Fruit fly (Drosophila melanogaster) whole organism, embryonic: ENCODE measurements around the gene CG10194.
A peak's percentile ranks its signal among the peaks of the same experiment; 100 is the strongest.

ENCODE experiments used
- Atf3 ChIP-seq: fragments of 200-800 bp; sonication (Bioruptor generic); optimal IDR thresholded peaks from 3 replicates; lab custom pipeline; 2016; ENCODE audit warnings: missing biosample characterization, missing genetic modification characterization
- Bgb ChIP-seq: fragments of 200-800 bp; sonication (Bioruptor generic); IDR thresholded peaks from 2 replicates; pipeline ENCODE4 v1.3.6; 2022; ENCODE audit warnings: missing biosample characterization, missing genetic modification characterization; ENCODE audit not compliant: partially characterized antibody
- CG10321 ChIP-seq: fragments of 200-800 bp; sonication (Bioruptor generic); IDR thresholded peaks from 2 replicates; pipeline ENCODE4 v1.3.6; 2022; ENCODE audit warnings: missing biosample characterization, missing genetic modification characterization
- CG10565 ChIP-seq: fragments of 200-800 bp; sonication (Bioruptor generic); optimal IDR thresholded peaks from 3 replicates; lab custom pipeline; 2016; ENCODE audit warnings: missing biosample characterization, mild to moderate bottlenecking, missing genetic modification characterization
- CG11560 ChIP-seq: fragments of 200-800 bp; sonication (Bioruptor generic); IDR thresholded peaks from 3 replicates; pipeline ENCODE4 v1.3.6; 2022; ENCODE audit warnings: missing biosample characterization, missing genetic modification characterization
- CG12071 ChIP-seq: fragments of 200-800 bp; sonication (Bioruptor generic); optimal IDR thresholded peaks from 3 replicates; lab custom pipeline; 2018; ENCODE audit warnings: missing biosample characterization, mild to moderate bottlenecking, missing genetic modification characterization
- CG12299 ChIP-seq: fragments of 200-800 bp; sonication (Bioruptor generic); optimal IDR thresholded peaks from 2 replicates; lab custom pipeline; 2018; ENCODE audit warnings: missing biosample characterization, mild to moderate bottlenecking, missing genetic modification characterization
- CG13123 ChIP-seq: fragments of 200-800 bp; sonication (Bioruptor generic); optimal IDR thresholded peaks from 2 replicates; lab custom pipeline; 2016; ENCODE audit warnings: missing biosample characterization, missing genetic modification characterization
- CG13287 ChIP-seq: fragments of 200-800 bp; sonication (Bioruptor generic); IDR thresholded peaks from 2 replicates; pipeline ENCODE4 v1.3.6; 2022; ENCODE audit warnings: missing biosample characterization, missing genetic modification characterization; ENCODE audit not compliant: partially characterized antibody
- CG14860 ChIP-seq: fragments of 200-800 bp; sonication (Bioruptor generic); IDR thresholded peaks from 3 replicates; pipeline ENCODE4 v1.3.6; 2022; ENCODE audit warnings: missing biosample characterization, missing genetic modification characterization; ENCODE audit not compliant: partially characterized antibody
- CG17802 ChIP-seq: fragments of 200-800 bp; sonication (Bioruptor generic); optimal IDR thresholded peaks from 2 replicates; lab custom pipeline; 2018; ENCODE audit warnings: missing biosample characterization, mild to moderate bottlenecking, missing genetic modification characterization, moderate library complexity
- CG17912 ChIP-seq: fragments of 200-800 bp; sonication (Bioruptor generic); optimal IDR thresholded peaks from 2 replicates; lab custom pipeline; 2018; ENCODE audit warnings: missing biosample characterization, mild to moderate bottlenecking, missing genetic modification characterization
- CG1832 ChIP-seq: fragments of 200-800 bp; sonication (Bioruptor generic); optimal IDR thresholded peaks from 2 replicates; lab custom pipeline; 2017; ENCODE audit warnings: missing biosample characterization, mild to moderate bottlenecking, missing genetic modification characterization, inconsistent platforms
- CG2202 ChIP-seq: fragments of 200-800 bp; sonication (Bioruptor generic); optimal IDR thresholded peaks from 2 replicates; lab custom pipeline; 2018; ENCODE audit warnings: missing biosample characterization, mild to moderate bottlenecking, missing genetic modification characterization
- CG4617 ChIP-seq: fragments of 200-800 bp; sonication (Bioruptor generic); optimal IDR thresholded peaks from 3 replicates; lab custom pipeline; 2016; ENCODE audit warnings: missing biosample characterization, missing genetic modification characterization, borderline replicate concordance
- CG4854 ChIP-seq: fragments of 200-800 bp; sonication (Bioruptor generic); optimal IDR thresholded peaks from 2 replicates; lab custom pipeline; 2016; ENCODE audit warnings: missing biosample characterization, missing genetic modification characterization, inconsistent platforms
- CG6683 ChIP-seq: fragments of 200-800 bp; sonication (Bioruptor generic); optimal IDR thresholded peaks from 2 replicates; lab custom pipeline; 2017; ENCODE audit warnings: missing biosample characterization, mild to moderate bottlenecking, missing genetic modification characterization, missing genetic modification reagents
- CG7987 ChIP-seq: fragments of 200-800 bp; sonication (Bioruptor generic); optimal IDR thresholded peaks from 2 replicates; lab custom pipeline; 2018; ENCODE audit warnings: missing biosample characterization, mild to moderate bottlenecking, missing genetic modification characterization, moderate library complexity
- Dll ChIP-seq: fragments of 200-800 bp; sonication (Bioruptor generic); IDR thresholded peaks from 4 replicates; pipeline ENCODE4 v1.3.6; 2022; ENCODE audit warnings: missing biosample characterization, missing genetic modification characterization; ENCODE audit not compliant: partially characterized antibody
- Dp ChIP-seq: fragments of 200-800 bp; sonication (Bioruptor generic); optimal IDR thresholded peaks from 2 replicates; lab custom pipeline; 2018; ENCODE audit warnings: missing biosample characterization, mild to moderate bottlenecking, missing genetic modification characterization, moderate library complexity
- Dref ChIP-seq: fragments of 200-800 bp; sonication (Bioruptor generic); IDR thresholded peaks from 2 replicates; pipeline ENCODE4 v1.3.6; 2022; ENCODE audit warnings: missing biosample characterization, missing genetic modification characterization
- E2f2 ChIP-seq: fragments of 200-800 bp; sonication (Bioruptor generic); IDR thresholded peaks from 2 replicates; pipeline ENCODE4 v1.3.6; 2022; ENCODE audit warnings: missing biosample characterization, missing genetic modification characterization
- HLH4C ChIP-seq: fragments of 200-800 bp; sonication (Bioruptor generic); IDR thresholded peaks from 3 replicates; pipeline ENCODE4 v1.3.6; 2022; ENCODE audit warnings: missing biosample characterization, missing genetic modification characterization; ENCODE audit not compliant: partially characterized antibody
- Hmr ChIP-seq: fragments of 200-800 bp; sonication (Bioruptor generic); optimal IDR thresholded peaks from 3 replicates; lab custom pipeline; 2017; ENCODE audit warnings: mild to moderate bottlenecking, missing biosample characterization, missing genetic modification reagents, missing genetic modification characterization
- Hr78 ChIP-seq, 2 experiments: fragments of 200-800 bp in 1 of 2; fragments of >200 bp in 1 of 2; sonication (Bioruptor generic) in 1 of 2; optimal IDR thresholded peaks; 2 replicates each; lab custom pipeline; 2017 to 2019; ENCODE audit warnings: missing biosample characterization in 2 of 2, missing genetic modification characterization in 2 of 2, mild to moderate bottlenecking in 1 of 2, moderate library complexity in 1 of 2
- NC2α ChIP-seq: fragments of 200-800 bp; sonication (Bioruptor generic); optimal IDR thresholded peaks from 2 replicates; lab custom pipeline; 2016; ENCODE audit warnings: missing biosample characterization, missing genetic modification characterization
- Nf-YC ChIP-seq: fragments of 200-800 bp; optimal IDR thresholded peaks from 3 replicates; lab custom pipeline; 2019; ENCODE audit warnings: missing biosample characterization, mild to moderate bottlenecking, missing genetic modification characterization, moderate library complexity
- Scr ChIP-seq: fragments of 200-800 bp; sonication (Bioruptor generic); IDR thresholded peaks from 2 replicates; pipeline ENCODE4 v1.3.6; 2022; ENCODE audit warnings: missing biosample characterization, missing genetic modification characterization; ENCODE audit not compliant: partially characterized antibody
- Sin3A ChIP-seq: fragments of >200 bp; optimal IDR thresholded peaks from 2 replicates; lab custom pipeline; 2018
- Sry-δ ChIP-seq: fragments of 200-800 bp; sonication (Bioruptor generic); optimal IDR thresholded peaks from 2 replicates; lab custom pipeline; 2016; ENCODE audit warnings: missing biosample characterization, missing genetic modification characterization
- bbx ChIP-seq: fragments of 200-800 bp; sonication (Bioruptor generic); IDR thresholded peaks from 2 replicates; pipeline ENCODE4 v1.3.6; 2022; ENCODE audit warnings: missing biosample characterization, missing genetic modification characterization; ENCODE audit not compliant: partially characterized antibody
- bcd ChIP-seq: fragments of 200-800 bp; sonication (Bioruptor generic); optimal IDR thresholded peaks from 2 replicates; lab custom pipeline; 2017; ENCODE audit warnings: missing biosample characterization, mild to moderate bottlenecking, missing genetic modification characterization
- btn ChIP-seq: fragments of 200-800 bp; sonication (Bioruptor generic); optimal IDR thresholded peaks from 2 replicates; lab custom pipeline; 2016; ENCODE audit warnings: missing biosample characterization, missing genetic modification characterization
- caup ChIP-seq: fragments of 200-800 bp; sonication (Bioruptor generic); optimal IDR thresholded peaks from 3 replicates; lab custom pipeline; 2017; ENCODE audit warnings: missing biosample characterization, mild to moderate bottlenecking, missing genetic modification characterization, moderate library complexity; ENCODE audit not compliant: severe bottlenecking
- chn ChIP-seq: fragments of 200-800 bp; sonication (Bioruptor generic); optimal IDR thresholded peaks from 2 replicates; lab custom pipeline; 2016; ENCODE audit warnings: missing biosample characterization, missing genetic modification characterization
- crc ChIP-seq: fragments of 200-800 bp; sonication (Bioruptor generic); optimal IDR thresholded peaks from 2 replicates; lab custom pipeline; 2016; ENCODE audit warnings: missing biosample characterization, missing genetic modification characterization
- dmrt99B ChIP-seq: fragments of 200-800 bp; sonication (Bioruptor generic); optimal IDR thresholded peaks from 2 replicates; lab custom pipeline; 2018; ENCODE audit warnings: missing biosample characterization, mild to moderate bottlenecking, missing genetic modification characterization, moderate library complexity
- fu2 ChIP-seq: fragments of 200-800 bp; sonication (Bioruptor generic); optimal IDR thresholded peaks from 2 replicates; lab custom pipeline; 2016; ENCODE audit warnings: missing biosample characterization, missing genetic modification characterization
- ham ChIP-seq: fragments of 200-800 bp; sonication (Bioruptor generic); IDR thresholded peaks from 2 replicates; pipeline ENCODE4 v1.3.6; 2022; ENCODE audit warnings: missing biosample characterization, missing genetic modification characterization
- hbn ChIP-seq: fragments of 200-800 bp; sonication (Bioruptor generic); IDR thresholded peaks from 2 replicates; pipeline ENCODE4 v1.3.6; 2022; ENCODE audit warnings: missing biosample characterization, missing genetic modification characterization; ENCODE audit not compliant: partially characterized antibody
- nerfin-2 ChIP-seq: fragments of 200-800 bp; sonication (Bioruptor generic); IDR thresholded peaks from 2 replicates; pipeline ENCODE4 v1.3.6; 2022; ENCODE audit warnings: missing biosample characterization, missing genetic modification characterization; ENCODE audit not compliant: partially characterized antibody
- p53 ChIP-seq: fragments of 200-800 bp; sonication (Bioruptor generic); optimal IDR thresholded peaks from 2 replicates; lab custom pipeline; 2016; ENCODE audit warnings: missing biosample characterization, missing genetic modification characterization
- pros ChIP-seq: fragments of 200-800 bp; sonication (Bioruptor generic); optimal IDR thresholded peaks from 3 replicates; lab custom pipeline; 2019; ENCODE audit warnings: missing biosample characterization, mild to moderate bottlenecking, missing genetic modification characterization, moderate library complexity
- pum ChIP-seq: fragments of 200-800 bp; sonication (Bioruptor generic); optimal IDR thresholded peaks from 2 replicates; lab custom pipeline; 2016; ENCODE audit warnings: missing biosample characterization, missing genetic modification characterization
- pzg ChIP-seq: fragments of 200-800 bp; sonication (Bioruptor generic); optimal IDR thresholded peaks from 3 replicates; lab custom pipeline; 2018; ENCODE audit warnings: missing biosample characterization, mild to moderate bottlenecking, missing genetic modification characterization, moderate library complexity
- tup ChIP-seq: fragments of 200-800 bp; sonication (Bioruptor generic); optimal IDR thresholded peaks from 2 replicates; lab custom pipeline; 2016; ENCODE audit warnings: missing biosample characterization, mild to moderate bottlenecking, missing genetic modification characterization, moderate library complexity
- tx ChIP-seq: fragments of 200-800 bp; sonication (Bioruptor generic); optimal IDR thresholded peaks from 2 replicates; lab custom pipeline; 2016; ENCODE audit warnings: missing biosample characterization, missing genetic modification characterization
- vnd ChIP-seq: fragments of 200-800 bp; sonication (Bioruptor generic); IDR thresholded peaks from 3 replicates; pipeline ENCODE4 v1.3.6; 2022; ENCODE audit warnings: missing biosample characterization, missing genetic modification characterization; ENCODE audit not compliant: partially characterized antibody
- zen2 ChIP-seq: fragments of 200-800 bp; sonication (Bioruptor generic); IDR thresholded peaks from 3 replicates; pipeline ENCODE4 v1.3.6; 2022; ENCODE audit warnings: missing biosample characterization, missing genetic modification characterization; ENCODE audit not compliant: partially characterized antibody

CG10194 gene

dm6 chr2L:19484539-19484938, 5.4 kb downstream of the CG10194 start, which contains the start of the genes CG10195 and CG13084 (continued):
- TF ChIP-seq pum (GFP tag; lab: Kevin White, UChicago) (no peak), Scr (GFP tag; lab: Robert Waterston, UW) (0 out of 2 replicates have a peak, but pooled peaks have one; percentile 24), CG11560 (no peak), CG4854 (no peak), CG10321 (GFP tag; lab: Robert Waterston, UW) (no peak), CG6683 (GFP tag; lab: Kevin White, UChicago) (no peak), CG13123 (GFP tag; lab: Kevin White, UChicago) (no peak), CG12299 (tag; lab: Kevin White, UChicago) (no peak), E2f2 (peak; percentile 91), ham (GFP tag; lab: Robert Waterston, UW) (no peak), pzg (GFP tag; lab: Kevin White, UChicago) (peak; percentile 15), CG4617 (no peak), Bgb (GFP tag; lab: Robert Waterston, UW) (peak; percentile 27; the same call in 1 of the 2 replicates), Dref (GFP tag; lab: Robert Waterston, UW) (peak; percentile 70), p53 (GFP tag; lab: Kevin White, UChicago) (no peak), CG13287 (GFP tag; lab: Robert Waterston, UW) (peak; percentile 64), hbn (GFP tag; lab: Robert Waterston, UW) (peak; percentile 31; the same call in 1 of the 2 replicates), Atf3 (GFP tag; lab: Kevin White, UChicago) (no peak), NC2α (GFP tag; lab: Kevin White, UChicago) (no peak), CG12071 (no peak), Sin3A (lab: Kevin White, UChicago) (no peak), caup (GFP tag; lab: Kevin White, UChicago) (no peak), bcd (GFP tag; lab: Kevin White, UChicago) (no peak), Hmr (no peak), tx (GFP tag; lab: Kevin White, UChicago) (no peak), bbx (GFP tag; lab: Robert Waterston, UW) (peak; percentile 62; the same call in 1 of the 2 replicates), Dll (GFP tag; lab: Robert Waterston, UW) (peak; percentile 63; the same call in 3 of the 4 replicates), Sry-δ (GFP tag; lab: Kevin White, UChicago) (peak; percentile 10), CG14860 (GFP tag; lab: Robert Waterston, UW) (peak; percentile 52; the same call in 2 of the 3 replicates), Dp (peak; percentile 80), Hr78 (GFP tag; optimal IDR thresholded peaks at IDR 0.05; lab: Kevin White, UChicago) (no peak), CG17802 (no peak), CG10565 (no peak), tup (no peak), Nf-YC (tag; lab: Kevin White, UChicago) (no peak), CG17912 (GFP tag; lab: Kevin White, UChicago) (no peak), pros (GFP tag; lab: Kevin White, UChicago) (no peak), dmrt99B (no peak), vnd (GFP tag; lab: Robert Waterston, UW) (0 out of 3 replicates have a peak, but pooled peaks have one; percentile 20), fu2 (GFP tag; lab: Kevin White, UChicago) (no peak), HLH4C (GFP tag; lab: Robert Waterston, UW) (peak; percentile 15; the same call in 1 of the 3 replicates), crc (GFP tag; lab: Kevin White, UChicago) (no peak), btn (GFP tag; lab: Kevin White, UChicago) (no peak), CG2202 (no peak), nerfin-2 (GFP tag; lab: Robert Waterston, UW) (0 out of 2 replicates have a peak, but pooled peaks have one; percentile 35), zen2 (peak; percentile 42; the same call in 1 of the 3 replicates), CG1832 (GFP tag; lab: Kevin White, UChicago) (no peak), chn (GFP tag; lab: Kevin White, UChicago) (no peak), CG7987 (GFP tag; lab: Kevin White, UChicago) (no peak)
